Worm (Caenorhabditis elegans) whole organism, late embryonic: ENCODE results near the gene M01F1.8.

Experiments used
- K09A11.1 ChIP-seq: sonication (generic microtip); optimal IDR thresholded peaks from 2 replicates; lab custom pipeline; 2017; ENCODE audit warnings: antibody characterized with exemption, mild to moderate bottlenecking, missing genetic modification characterization, missing compliant biosample characterization; ENCODE audit not compliant: insufficient read depth
- ama-1 ChIP-seq: fragments of 150-350 bp; optimal IDR thresholded peaks from 2 replicates; lab custom pipeline; 2014
- ceh-30 ChIP-seq: fragments of 150-350 bp; optimal IDR thresholded peaks from 2 replicates; lab custom pipeline; 2014; ENCODE audit warnings: missing biosample characterization, missing genetic modification characterization
- dve-1 ChIP-seq: sonication (generic microtip); optimal IDR thresholded peaks from 2 replicates; lab custom pipeline; 2017; ENCODE audit warnings: antibody characterized with exemption, mild to moderate bottlenecking, missing genetic modification characterization, missing compliant biosample characterization
- eyg-1 ChIP-seq: sonication (generic microtip); optimal IDR thresholded peaks from 2 replicates; lab custom pipeline; 2016; ENCODE audit warnings: missing genotype, missing genetic modification characterization, missing compliant biosample characterization
- fax-1 ChIP-seq: sonication (generic microtip); optimal IDR thresholded peaks from 2 replicates; lab custom pipeline; 2016; ENCODE audit warnings: missing genotype, missing genetic modification characterization, missing compliant biosample characterization
- fkh-10 ChIP-seq: fragments of 150-350 bp; optimal IDR thresholded peaks from 2 replicates; lab custom pipeline; 2014; ENCODE audit warnings: missing biosample characterization, missing genetic modification reagents, missing genetic modification characterization
- mec-3 ChIP-seq: sonication (generic microtip); optimal IDR thresholded peaks from 2 replicates; lab custom pipeline; 2016; ENCODE audit warnings: borderline replicate concordance, missing genetic modification characterization, missing compliant biosample characterization
- nfya-1 ChIP-seq: sonication (generic microtip); optimal IDR thresholded peaks from 2 replicates; lab custom pipeline; 2017; ENCODE audit warnings: missing genetic modification characterization, mild to moderate bottlenecking, missing compliant biosample characterization, antibody characterized with exemption, moderate library complexity
- odd-2 ChIP-seq: sonication (generic microtip); optimal IDR thresholded peaks from 2 replicates; lab custom pipeline; 2017; ENCODE audit warnings: antibody characterized with exemption, mild to moderate bottlenecking, missing genetic modification characterization, missing compliant biosample characterization
- sox-2 ChIP-seq: fragments of 200-800 bp; sonication (Bioruptor generic); IDR thresholded peaks from 2 replicates; pipeline ENCODE4 v1.3.6; 2022; ENCODE audit warnings: missing genetic modification reagents, missing genetic modification characterization, missing compliant biosample characterization
- ttx-3 ChIP-seq: sonication (generic microtip); optimal IDR thresholded peaks from 2 replicates; lab custom pipeline; 2016; ENCODE audit warnings: missing genetic modification reagents, missing genetic modification characterization, missing compliant biosample characterization
- unc-3 ChIP-seq, 2 experiments: fragments of 200-800 bp in 1 of 2; sonication (Bioruptor generic) in 1 of 2; sonication (generic microtip) in 1 of 2; conservative IDR thresholded peaks in 1 of 2; optimal IDR thresholded peaks in 1 of 2; 2 replicates each; pipeline versions ENCODE4 v1.3.6 to Lab custom; 2016 to 2022; ENCODE audit warnings: missing compliant biosample characterization in 2 of 2, missing genetic modification characterization in 2 of 2, missing genetic modification reagents in 1 of 2

DNA sequence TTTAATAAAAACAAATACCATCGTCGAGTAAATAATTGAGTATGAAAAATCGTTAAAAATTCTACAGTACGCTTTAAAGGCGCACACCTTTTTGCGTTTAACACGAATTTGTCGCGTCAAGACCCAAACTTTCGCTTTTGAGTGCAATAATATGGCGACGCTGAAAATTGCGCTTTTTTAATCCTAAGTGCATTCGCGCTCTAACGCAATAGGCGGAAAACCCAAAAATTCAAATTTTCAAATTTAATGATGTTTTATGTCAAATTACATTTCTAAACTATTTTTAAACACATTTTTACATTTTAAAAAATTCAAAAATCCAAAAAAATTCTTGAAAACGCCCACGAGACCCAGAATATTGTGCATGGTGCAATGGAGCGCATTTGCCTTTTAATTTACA lies 9.5 kb upstream of the M01F1.8 start:
- TF ChIP-seq unc-3 (GFP tag; conservative IDR thresholded peaks at IDR 0.05; lab: Robert Waterston, UW): no peak
- no peak for TF ChIP-seq unc-3 (tag; optimal IDR thresholded peaks at IDR 0.05; lab: Kevin White, UChicago)
- TF ChIP-seq ceh-30: no peak
- TF ChIP-seq mec-3 (tag; lab: Kevin White, UChicago): no peak
- TF ChIP-seq sox-2 (GFP tag; lab: Robert Waterston, UW): no peak
- TF ChIP-seq odd-2 (tag; lab: Kevin White, UChicago): no peak
- no peak for TF ChIP-seq K09A11.1 (tag; lab: Kevin White, UChicago)
- TF ChIP-seq eyg-1 (tag; lab: Kevin White, UChicago): no peak
- no peak for TF ChIP-seq fax-1 (tag; lab: Kevin White, UChicago)
- TF ChIP-seq ama-1: no peak
- TF ChIP-seq dve-1 (tag; lab: Kevin White, UChicago): no peak
- no peak for TF ChIP-seq ttx-3 (tag; lab: Kevin White, UChicago)
- TF ChIP-seq nfya-1 (tag; lab: Kevin White, UChicago): no peak
- TF ChIP-seq fkh-10 (GFP tag; lab: Kevin White, UChicago): no peak
